Fruit fly (Drosophila melanogaster) ovary, adult (tissue): Measurements from ENCODE around the gene CG7252.

Experiments
- CG17801 ChIP-seq: fragments of 200-800 bp; optimal IDR thresholded peaks from 2 replicates; lab custom pipeline; 2019; ENCODE audit warnings: missing biosample characterization, mild to moderate bottlenecking, missing genetic modification characterization, moderate library complexity; ENCODE audit not compliant: partially characterized antibody

The CG7252 gene

dm6 chr3L:11947357-11947756 is at the start of gene CG7252:
Gene CG7252 (plus strand): TSS chr3L:11947675.
- TF ChIP-seq CG17801 (GFP tag; lab: Kevin White, UChicago) = no peak

DNA sequence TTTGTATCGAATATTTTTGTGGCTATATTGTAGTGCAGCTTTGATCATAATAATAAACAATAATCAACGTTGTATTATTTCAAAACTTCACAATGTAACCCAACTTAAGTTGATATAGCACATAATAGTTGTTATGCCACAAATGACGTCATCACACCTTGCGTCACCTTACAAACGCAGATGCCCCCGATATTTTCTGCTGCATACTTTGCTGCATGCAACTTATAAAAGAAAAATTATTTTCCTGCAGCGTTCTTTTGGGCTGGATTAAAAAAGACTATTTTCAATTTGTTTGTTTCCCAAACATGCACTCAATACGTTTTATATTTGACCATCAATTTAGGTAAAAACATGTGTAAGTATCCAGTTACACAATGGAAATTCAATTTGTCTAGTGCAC is 29.3 kb upstream of the CG7252 start:
- TF ChIP-seq CG17801 (GFP tag; lab: Kevin White, UChicago) = no peak

dm6 chr3L:11921213-11921612 is 26.3 kb upstream of the CG7252 start, which contains the start of gene CG11588:
Gene CG11588 (plus strand): TSS chr3L:11921513.
- TF ChIP-seq CG17801 (GFP tag; lab: Kevin White, UChicago) = no peak

DNA sequence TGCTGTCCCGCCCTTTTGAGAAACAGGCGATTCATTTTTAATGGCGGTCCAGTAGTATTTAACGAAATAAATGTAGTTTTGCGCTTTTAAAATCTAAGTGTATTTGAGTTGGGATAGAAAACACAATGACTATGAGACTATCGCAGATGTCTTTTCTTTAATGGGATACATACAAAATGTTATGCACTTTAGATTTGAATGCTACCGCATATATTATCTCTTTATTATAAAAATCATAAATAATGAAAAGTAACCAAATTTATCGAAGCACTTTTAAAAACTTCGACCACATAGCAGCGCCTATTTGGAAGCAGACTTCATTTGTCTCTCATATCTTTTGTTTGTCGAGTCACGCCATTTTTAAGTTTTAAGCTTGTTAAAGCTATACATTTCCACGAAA is 22.8 kb upstream of the CG7252 start, which contains the start of gene SdhAL:
SdhAL (minus strand) TSS at position 101 of the 400 bp plus-strand sequence.
- TF ChIP-seq CG17801 (GFP tag; lab: Kevin White, UChicago) = no peak

DNA sequence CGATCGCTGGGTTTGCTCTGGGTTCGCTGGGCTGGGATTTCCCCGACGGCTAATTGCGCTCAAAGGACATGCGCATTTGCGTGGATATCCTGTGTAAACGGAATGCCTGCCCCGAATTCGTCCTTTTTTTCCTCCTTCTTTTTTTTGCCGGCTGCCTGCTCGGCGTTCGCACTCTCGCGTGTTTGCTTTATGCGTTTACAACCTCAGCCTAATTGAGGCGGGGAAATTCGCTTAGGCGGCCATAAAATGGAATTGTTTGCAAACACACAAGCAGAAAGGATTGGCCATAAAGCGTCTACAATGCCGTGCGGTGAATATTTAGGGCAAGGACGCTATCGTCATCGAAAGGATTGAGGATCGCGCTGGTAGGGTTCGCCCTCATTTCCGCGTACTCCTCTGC is 22.1 kb upstream of the CG7252 start:
- TF ChIP-seq CG17801 (GFP tag; lab: Kevin White, UChicago) = no peak

DNA sequence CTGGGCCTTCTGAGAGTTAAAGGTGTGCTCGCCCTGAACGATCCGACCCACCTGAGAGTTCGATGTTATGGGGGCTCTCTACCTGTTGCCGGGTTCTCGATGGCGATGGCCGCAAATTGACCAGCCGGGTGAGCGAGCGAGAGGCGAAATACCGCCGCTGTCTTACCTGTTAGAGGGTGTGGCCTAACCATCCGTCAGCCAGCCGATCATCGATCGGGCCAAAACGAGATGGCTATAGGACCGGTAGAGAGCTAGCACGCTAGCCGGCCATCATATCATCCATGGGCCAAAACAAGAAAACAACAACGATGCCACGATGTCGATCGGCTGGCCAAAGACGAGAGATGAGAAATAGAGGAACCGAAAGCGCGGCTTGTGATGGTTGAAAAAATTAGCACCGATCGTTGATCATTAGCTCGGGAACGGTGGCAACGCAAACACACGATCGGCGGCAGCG is 20.2 kb upstream of the CG7252 start, which contains the start of gene byn:
byn (plus strand) TSS at position 407 of the 457 bp plus-strand sequence.
- TF ChIP-seq CG17801 (GFP tag; lab: Kevin White, UChicago) = no peak

dm6 chr3L:11931619-11932018 is 15.9 kb upstream of the CG7252 start:
- TF ChIP-seq CG17801 (GFP tag; lab: Kevin White, UChicago) = no peak

DNA sequence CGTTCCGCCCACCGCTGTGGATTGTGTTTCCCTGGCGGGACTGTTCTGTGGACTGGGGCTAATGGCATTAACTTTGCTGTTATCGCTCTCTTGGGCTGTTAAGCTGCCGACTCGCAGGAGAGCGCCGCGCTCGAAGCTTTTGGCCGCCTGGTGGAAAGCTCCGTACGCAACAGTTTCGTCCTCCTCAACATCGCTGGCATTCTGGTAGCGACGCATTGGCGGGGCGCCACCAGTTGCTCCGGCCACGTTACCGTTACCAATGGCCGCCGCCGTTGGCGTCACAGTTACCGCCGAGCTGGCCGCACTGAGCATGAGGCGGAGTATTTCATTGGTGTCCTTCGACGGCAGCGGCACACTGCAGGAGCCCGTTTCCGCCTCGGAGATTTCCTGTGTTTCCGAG is 10.2 kb upstream of the CG7252 start:
- TF ChIP-seq CG17801 (GFP tag; lab: Kevin White, UChicago) = no peak

DNA sequence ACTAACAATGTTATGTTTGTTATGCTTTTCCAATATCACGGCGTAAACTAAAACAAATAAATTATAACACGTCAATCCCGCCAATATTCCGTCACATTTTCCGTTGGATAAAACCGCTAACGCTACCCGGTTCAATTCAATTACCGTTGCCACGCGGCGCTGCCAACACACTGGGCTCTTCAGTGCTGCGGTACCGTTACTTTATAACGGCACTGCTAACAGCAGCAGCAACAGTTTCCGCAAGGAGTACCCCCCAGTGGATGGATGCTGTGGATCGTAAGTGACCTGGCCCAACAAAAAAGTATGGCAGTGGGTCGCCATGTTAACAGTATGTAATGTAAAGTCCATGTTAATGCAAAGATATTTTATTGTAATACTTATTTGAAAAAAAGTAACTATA is 8.8 kb upstream of the CG7252 start, which contains the start of gene CG44837:
CG44837 (minus strand) TSS at position 157 of the 400 bp plus-strand sequence.
- no peak for TF ChIP-seq CG17801 (GFP tag; lab: Kevin White, UChicago)

- TF ChIP-seq CG17801 (GFP tag; lab: Kevin White, UChicago) = no peak
These were observed 5.9 kb upstream of the CG7252 start, which contains the start of gene Rpt4R for dm6 chr3L:11941612-11942011. Gene Rpt4R (plus strand): TSS chr3L:11941912.

DNA sequence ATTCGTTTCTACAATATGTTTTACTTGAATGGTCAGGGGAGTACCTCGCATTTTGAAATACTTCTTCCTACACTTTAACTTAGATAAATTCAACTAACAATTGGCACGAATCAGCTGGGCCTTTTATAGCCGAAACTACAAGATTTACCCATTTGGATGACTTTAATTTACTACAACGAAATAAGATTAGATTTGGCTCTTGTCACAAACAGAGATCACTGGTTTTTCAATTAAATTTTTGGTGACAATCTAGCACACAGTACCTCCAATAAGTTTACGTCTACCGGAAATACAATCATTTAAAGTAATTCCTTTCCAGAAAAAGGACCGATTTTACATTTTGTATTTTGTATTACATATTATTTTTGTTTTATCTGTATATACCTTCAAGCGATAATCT is 2.7 kb upstream of the CG7252 start, which contains the start of gene CG5883:
CG5883 (minus strand) TSS at position 101 of the 400 bp plus-strand sequence.
- TF ChIP-seq CG17801 (GFP tag; lab: Kevin White, UChicago) = no peak

- TF ChIP-seq CG17801 (GFP tag; lab: Kevin White, UChicago) = no peak
These were observed 2.1 kb downstream of the CG7252 start, which contains the start of gene CG17826 for dm6 chr3L:11949539-11949938. Gene CG17826 (plus strand): TSS chr3L:11949839.

DNA sequence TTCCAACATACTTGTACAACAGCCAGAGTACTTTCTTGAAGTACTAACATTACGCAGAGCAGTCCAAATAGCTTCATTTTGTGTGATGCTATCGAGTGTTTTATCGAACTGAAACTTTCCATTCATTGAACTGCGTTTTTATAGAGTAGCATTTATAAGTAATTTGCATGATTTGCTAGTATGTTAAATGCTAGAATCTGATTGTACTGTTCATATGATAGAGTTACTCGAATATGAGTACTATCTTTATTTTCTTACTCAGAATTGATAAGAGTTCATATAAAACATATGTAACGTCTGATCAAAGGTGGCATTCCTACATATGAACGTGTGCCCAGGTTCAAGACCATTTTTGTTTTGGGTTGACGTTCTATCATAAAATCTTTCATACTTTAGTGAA is 5.7 kb downstream of the CG7252 start, which contains the start of gene obst-G:
obst-G (minus strand) TSS at position 101 of the 400 bp plus-strand sequence.
- no peak for TF ChIP-seq CG17801 (GFP tag; lab: Kevin White, UChicago)

DNA sequence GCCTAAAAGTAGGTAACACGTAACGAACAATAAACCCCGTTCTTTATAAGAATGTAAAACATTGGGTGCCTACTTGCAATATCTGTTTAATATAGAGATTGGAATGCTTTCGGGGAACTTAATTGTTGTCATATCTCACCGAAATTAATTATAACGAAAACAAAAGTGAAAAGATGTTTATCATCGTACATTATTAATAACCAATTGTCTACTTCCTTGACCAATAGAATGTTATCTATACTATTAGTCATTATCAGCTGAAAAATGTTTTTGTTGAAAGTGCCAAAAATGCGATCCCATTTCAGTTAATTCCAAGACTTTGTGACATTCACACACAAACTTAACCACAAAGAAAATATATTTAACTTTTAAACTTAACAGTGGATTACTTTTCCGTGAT is 6.3 kb downstream of the CG7252 start, which contains the start of gene CG7248:
CG7248 (plus strand) TSS at position 301 of the 400 bp plus-strand sequence.
- TF ChIP-seq CG17801 (GFP tag; lab: Kevin White, UChicago) = no peak

DNA sequence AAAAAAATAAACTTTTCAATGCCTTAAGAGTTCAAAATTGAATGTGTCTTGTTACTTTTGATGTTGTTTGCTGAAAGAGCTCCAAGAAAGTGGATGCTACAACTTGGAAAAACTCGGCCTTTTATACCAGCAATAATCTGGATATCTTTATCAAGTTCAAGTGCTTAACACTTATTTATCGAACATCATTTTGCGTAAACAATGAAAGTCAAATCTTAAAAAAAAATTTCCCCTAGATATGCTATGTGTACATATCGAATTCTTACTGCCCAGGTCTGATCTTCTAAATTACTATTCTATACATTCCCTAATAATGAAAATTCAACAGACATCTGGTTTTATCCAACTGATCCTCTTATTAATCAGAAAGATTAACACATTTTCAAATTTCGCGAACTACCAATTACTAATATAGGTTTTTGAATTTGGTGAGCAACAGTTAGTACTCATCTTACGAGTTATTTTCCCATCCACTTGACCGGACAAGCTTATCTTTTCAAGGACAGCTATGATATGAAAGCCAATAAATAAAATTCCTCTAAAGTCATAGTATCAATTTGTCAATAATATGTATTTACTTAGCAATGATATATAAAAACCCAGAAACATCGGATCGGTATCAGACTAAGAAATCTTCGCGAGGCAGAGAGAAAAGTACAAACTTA is 10.3 kb downstream of the CG7252 start, which contains the start of the genes CG11570 and CG43294:
CG11570 (minus strand) TSS at position 101 of the 665 bp plus-strand sequence.
CG43294 (plus strand) TSS at position 615 of the 665 bp plus-strand sequence.
- TF ChIP-seq CG17801 (GFP tag; lab: Kevin White, UChicago) = no peak
